Fruit fly (Drosophila melanogaster) whole organism, adult: ENCODE measurements around the gene CG17633.
A peak's percentile ranks its signal among the peaks of the same experiment; 100 is the strongest.

ENCODE experiments used
- CG7045 ChIP-seq: fragments of 200-800 bp; sonication (Bioruptor generic); optimal IDR thresholded peaks from 2 replicates; lab custom pipeline; 2017; ENCODE audit warnings: missing biosample characterization, mild to moderate bottlenecking, missing genetic modification characterization
- bab1 ChIP-seq: fragments of 200-800 bp; sonication (Bioruptor generic); optimal IDR thresholded peaks from 3 replicates; lab custom pipeline; 2019; ENCODE audit warnings: missing biosample characterization, mild to moderate bottlenecking, missing genetic modification characterization, moderate library complexity
- cic ChIP-seq: fragments of 200-800 bp; sonication (Bioruptor generic); optimal IDR thresholded peaks from 2 replicates; lab custom pipeline; 2017; ENCODE audit warnings: missing biosample characterization, mild to moderate bottlenecking, missing genetic modification characterization, moderate library complexity

- TF ChIP-seq CG7045 (GFP tag; lab: Kevin White, UChicago): peak; percentile 78
- peak; percentile 59 for TF ChIP-seq bab1
- peak; percentile 36 for TF ChIP-seq cic (GFP tag; lab: Kevin White, UChicago)
Observed at dm6 chr2L:9757990-9758814, 10.7 kb upstream of the CG17633 start, which contains the start of gene zf30C.
